Fruit fly (Drosophila melanogaster): ENCODE measurements around the gene CG7016.

CG7016 gene

DNA sequence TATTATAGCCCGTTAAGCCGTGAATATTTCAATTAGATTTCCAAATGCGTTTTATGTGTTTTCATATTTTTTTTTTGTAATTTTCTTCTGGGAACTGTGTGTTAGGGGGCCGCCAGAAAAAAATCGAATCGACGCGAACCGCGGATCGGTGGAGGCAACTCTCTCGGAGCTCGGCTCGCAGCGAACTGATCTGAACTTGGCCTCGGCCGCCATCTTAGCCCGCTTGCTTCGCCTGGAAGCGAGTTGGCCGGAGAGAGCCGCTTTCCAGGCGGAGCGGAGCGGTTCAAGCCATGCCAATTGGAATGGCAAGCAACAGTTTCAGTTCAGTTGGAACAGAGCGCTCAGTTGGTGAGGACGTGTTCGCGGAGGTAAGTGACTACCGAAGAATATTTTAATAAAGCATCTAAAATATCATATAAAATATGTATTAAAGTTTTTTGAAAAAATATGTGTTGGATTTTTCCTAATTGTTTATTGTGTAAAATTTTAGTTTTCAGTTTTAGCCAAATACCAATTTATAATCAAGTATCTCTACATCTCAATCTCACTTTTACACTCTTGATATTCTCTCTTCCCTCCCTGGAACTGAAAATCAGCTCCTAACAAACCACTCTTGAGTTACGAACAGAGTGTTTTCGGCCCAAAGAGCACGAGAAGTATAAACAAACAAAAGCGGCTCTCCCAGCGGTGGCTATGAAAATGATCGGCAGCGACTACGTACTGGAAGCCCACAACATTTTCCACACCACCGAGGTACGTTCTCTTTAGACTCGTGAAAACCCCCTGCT lies 31.9 kb downstream of the CG7016 start, which contains the start of the genes CG31121 and CG11069:
Gene CG31121 (minus strand): TSS at position 187 of the 788 bp plus-strand sequence.
Gene CG11069 (plus strand): TSS at position 324 of the 788 bp plus-strand sequence.
- TF ChIP-seq CG32264 (GFP tag; optimal IDR thresholded peaks at IDR 0.05) (no peak), OdsH (GFP tag; optimal IDR thresholded peaks at IDR 0.05) (no peak), psq (GFP tag; optimal IDR thresholded peaks at IDR 0.05) (no peak), Myc (optimal IDR thresholded peaks at IDR 0.05) (no peak), sage (GFP tag; optimal IDR thresholded peaks at IDR 0.05) (no peak), usp (GFP tag; optimal IDR thresholded peaks at IDR 0.05) (no peak), woc (GFP tag; optimal IDR thresholded peaks at IDR 0.05) (no peak), CG9705 (GFP tag; optimal IDR thresholded peaks at IDR 0.05) (no peak), h (GFP tag; optimal IDR thresholded peaks at IDR 0.05) (no peak), GATAd (GFP tag; optimal IDR thresholded peaks at IDR 0.05) (no peak), Sp1 (GFP tag; optimal IDR thresholded peaks at IDR 0.05) (no peak), dsf (GFP tag; optimal IDR thresholded peaks at IDR 0.05; ENCODE audit: borderline replicate concordance) (no peak), brk (GFP tag; optimal IDR thresholded peaks at IDR 0.05) (no peak), dl (GFP tag; optimal IDR thresholded peaks at IDR 0.05; ENCODE audit: insufficient read depth in 1 of 2, partially characterized antibody in 2 of 2) (peak in 1 of 2 experiments; percentile 49), CrebA (GFP tag; optimal IDR thresholded peaks at IDR 0.05; ENCODE audit: borderline replicate concordance) (peak; percentile 33), tai (GFP tag; optimal IDR thresholded peaks at IDR 0.05) (no peak), foxo (GFP tag; optimal IDR thresholded peaks at IDR 0.05) (no peak), lola (GFP tag; optimal IDR thresholded peaks at IDR 0.05) (no peak), Rel (GFP tag; optimal IDR thresholded peaks at IDR 0.05) (no peak), Rel (tag; optimal IDR thresholded peaks at IDR 0.05) (no peak), Abd-B (GFP tag; optimal IDR thresholded peaks at IDR 0.05) (no peak), Dfd (GFP tag; optimal IDR thresholded peaks at IDR 0.05) (no peak), br (GFP tag; optimal IDR thresholded peaks at IDR 0.05) (no peak), rgr (GFP tag; optimal IDR thresholded peaks at IDR 0.05) (no peak), jim (GFP tag; optimal IDR thresholded peaks at IDR 0.05) (no peak), Hr78 (GFP tag; optimal IDR thresholded peaks at IDR 0.05) (no peak), Hnf4 (GFP tag; optimal IDR thresholded peaks at IDR 0.05) (no peak), Mio (GFP tag; optimal IDR thresholded peaks at IDR 0.05) (no peak), Jra (GFP tag; optimal IDR thresholded peaks at IDR 0.05) (no peak), Vsx2 (GFP tag; optimal IDR thresholded peaks at IDR 0.05; ENCODE audit: partially characterized antibody) (peak; percentile 13), Dif (GFP tag; optimal IDR thresholded peaks at IDR 0.05; ENCODE audit: partially characterized antibody) (peak; percentile 74), Hr83 (GFP tag; optimal IDR thresholded peaks at IDR 0.05; ENCODE audit: poor library complexity, severe bottlenecking) (no peak)

DNA sequence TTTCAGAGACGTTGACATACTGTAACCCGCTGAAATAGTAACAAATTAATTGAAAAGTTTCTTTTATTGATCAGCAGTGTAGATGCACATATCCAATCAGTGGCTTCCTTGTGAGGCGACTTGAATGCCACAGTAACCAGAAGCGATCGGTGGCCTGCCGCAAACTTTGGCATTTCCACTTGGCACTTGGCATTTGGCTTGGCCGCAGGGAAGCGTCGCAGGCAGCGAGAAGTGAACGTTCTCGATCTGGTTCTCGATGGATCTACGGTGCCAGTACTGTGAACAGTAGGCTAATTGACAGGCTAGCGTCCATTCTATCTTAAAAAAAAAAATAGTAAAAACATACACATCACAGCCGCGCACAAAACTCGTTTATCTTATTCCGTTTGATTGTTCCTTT lies 38.1 kb downstream of the CG7016 start, which contains the start of gene CG10845:
Gene CG10845 (plus strand): TSS at position 301 of the 400 bp plus-strand sequence.
- no peak for TF ChIP-seq Sp1 (GFP tag; optimal IDR thresholded peaks at IDR 0.05)
- TF ChIP-seq jim (GFP tag; optimal IDR thresholded peaks at IDR 0.05): no peak
- TF ChIP-seq dmrt93B (GFP tag; optimal IDR thresholded peaks at IDR 0.05): no peak

DNA sequence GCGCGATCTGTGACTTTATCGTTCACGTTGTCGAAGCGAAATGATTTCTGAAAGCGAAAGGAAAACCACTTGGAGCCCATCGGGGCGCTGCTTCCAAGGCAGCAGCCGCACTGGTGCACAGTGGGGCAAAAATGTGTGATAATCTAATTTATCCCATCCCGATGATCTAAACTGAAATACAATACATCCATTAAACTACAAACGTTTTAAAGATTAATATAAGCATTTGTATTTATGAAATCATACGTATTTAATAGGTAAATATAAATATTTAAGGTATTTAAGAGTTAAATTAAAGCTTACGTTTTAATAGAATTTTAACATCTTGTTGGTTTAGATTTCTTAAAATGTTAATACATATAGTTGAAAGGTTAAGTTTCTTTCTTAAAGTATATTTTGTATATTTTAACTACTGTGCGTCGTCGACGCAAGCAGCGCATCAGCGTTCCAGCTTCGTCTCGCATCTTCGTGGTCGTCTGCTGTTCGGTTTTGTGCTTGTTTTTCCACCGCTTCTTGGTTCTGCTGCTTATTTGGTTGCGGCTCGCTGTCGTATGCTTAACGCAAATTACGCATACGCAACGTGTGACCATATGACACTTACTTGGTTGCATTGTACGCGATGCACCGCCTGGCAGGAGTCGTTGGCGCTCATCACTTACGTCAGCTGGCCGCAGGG lies 43.4 kb downstream of the CG7016 start, which contains the start of gene CG13643:
Gene CG13643 (minus strand): TSS at position 46 of the 676 bp plus-strand sequence.
- TF ChIP-seq lola (GFP tag; optimal IDR thresholded peaks at IDR 0.05) (no peak), Hnf4 (GFP tag; optimal IDR thresholded peaks at IDR 0.05) (no peak), Abd-B (GFP tag; optimal IDR thresholded peaks at IDR 0.05) (no peak), dmrt93B (GFP tag; optimal IDR thresholded peaks at IDR 0.05) (no peak), N (GFP tag; optimal IDR thresholded peaks at IDR 0.05) (no peak), HLH106 (tag; optimal IDR thresholded peaks at IDR 0.05) (no peak), dl (GFP tag; optimal IDR thresholded peaks at IDR 0.05; ENCODE audit: insufficient read depth in 1 of 2, partially characterized antibody in 2 of 2) (no peak), Dfd (GFP tag; optimal IDR thresholded peaks at IDR 0.05) (no peak), ey (GFP tag; optimal IDR thresholded peaks at IDR 0.05) (no peak), Hr78 (GFP tag; optimal IDR thresholded peaks at IDR 0.05) (no peak), Sp1 (GFP tag; optimal IDR thresholded peaks at IDR 0.05) (no peak), jim (GFP tag; optimal IDR thresholded peaks at IDR 0.05) (no peak), Dif (GFP tag; optimal IDR thresholded peaks at IDR 0.05; ENCODE audit: partially characterized antibody) (no peak), Hr83 (GFP tag; optimal IDR thresholded peaks at IDR 0.05; ENCODE audit: poor library complexity, severe bottlenecking) (no peak), Vsx2 (GFP tag; optimal IDR thresholded peaks at IDR 0.05; ENCODE audit: partially characterized antibody) (no peak), sv (GFP tag; optimal IDR thresholded peaks at IDR 0.05) (no peak)
